In the genomic region with DNA sequence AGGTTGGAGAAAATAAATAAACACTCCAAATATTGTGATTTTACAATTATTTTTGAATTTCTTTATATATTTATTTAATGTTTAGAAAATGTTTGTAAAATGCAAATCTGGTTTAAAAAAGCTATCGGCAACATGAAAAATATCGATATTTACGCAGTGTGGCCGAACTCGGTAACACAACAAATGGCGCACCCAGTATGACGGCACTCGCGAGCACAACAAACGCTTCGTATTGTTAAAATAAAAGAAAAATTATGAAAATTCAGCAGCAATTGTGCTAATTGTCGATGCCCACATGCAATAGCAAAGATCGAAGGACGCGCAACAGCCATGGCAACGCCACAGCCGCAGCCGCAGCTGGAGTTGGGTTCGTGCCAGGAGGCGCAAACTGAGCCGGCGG, we compare ENCODE assay signal across 1 fruit fly cellular context.
TF ChIP-seq lines count a peak whose summit lies in the region.

A gene (plus strand): TSS at position 193 of the 400 bp plus-strand sequence.

TF ChIP-seq in whole organism, embryonic, 481 proteins besides CTCF, POLR2A, EP300 and RAD21 (continued from another document):
- peak; percentile 39 for TF ChIP-seq YL-1 (GFP tag; optimal IDR thresholded peaks at IDR 0.05; lab: Kevin White, UChicago)
- peak; percentile 52; the same call in 2 of the 3 replicates for TF ChIP-seq CG14860 (GFP tag; IDR thresholded peaks at IDR 0.05; lab: Robert Waterston, UW; ENCODE audit: partially characterized antibody)
- TF ChIP-seq ATbp (GFP tag; optimal IDR thresholded peaks at IDR 0.05; lab: Kevin White, UChicago), result no peak
- TF ChIP-seq trh (GFP tag; optimal IDR thresholded peaks at IDR 0.05; lab: Kevin White, UChicago), result no peak
- peak; percentile 51; the same call in 1 of the 3 replicates for TF ChIP-seq zen2 (GFP tag; IDR thresholded peaks at IDR 0.05; lab: Robert Waterston, UW; ENCODE audit: partially characterized antibody)
- no peak for TF ChIP-seq CG5953 (GFP tag; IDR thresholded peaks at IDR 0.05; lab: Robert Waterston, UW)
- peak; percentile 23 for TF ChIP-seq CG30020 (tag; optimal IDR thresholded peaks at IDR 0.05; lab: Kevin White, UChicago)
- no peak for TF ChIP-seq CG14667 (GFP tag; IDR thresholded peaks at IDR 0.05; lab: Robert Waterston, UW)
- no peak for TF ChIP-seq cas (GFP tag; IDR thresholded peaks at IDR 0.05; lab: Robert Waterston, UW)
- no peak for TF ChIP-seq so (GFP tag; IDR thresholded peaks at IDR 0.05; lab: Robert Waterston, UW)
- TF ChIP-seq CG32532 (GFP tag; IDR thresholded peaks at IDR 0.05; lab: Robert Waterston, UW), result no peak
- TF ChIP-seq gt (GFP tag; IDR thresholded peaks at IDR 0.05; lab: Robert Waterston, UW), result no peak
- TF ChIP-seq Sry-β (GFP tag; optimal IDR thresholded peaks at IDR 0.05; lab: Kevin White, UChicago), result peak; percentile 3
- peak; percentile 17 for TF ChIP-seq CG12391 (tag; optimal IDR thresholded peaks at IDR 0.05; lab: Kevin White, UChicago)
- no peak for TF ChIP-seq hth (optimal IDR thresholded peaks at IDR 0.05; lab: Kevin White, UChicago)
- no peak for TF ChIP-seq CkIIα-i1 (GFP tag; IDR thresholded peaks at IDR 0.05; lab: Robert Waterston, UW)
- TF ChIP-seq Adf1 (GFP tag; IDR thresholded peaks at IDR 0.05; lab: Robert Waterston, UW), result no peak
- no peak for TF ChIP-seq CG12155 (GFP tag; optimal IDR thresholded peaks at IDR 0.05; lab: Kevin White, UChicago)
- TF ChIP-seq CG6765 (GFP tag; optimal IDR thresholded peaks at IDR 0.05; lab: Kevin White, UChicago), result no peak
- TF ChIP-seq Sry-δ (GFP tag; optimal IDR thresholded peaks at IDR 0.05; lab: Kevin White, UChicago), result peak; percentile 57
- no peak for TF ChIP-seq CG18011 (GFP tag; optimal IDR thresholded peaks at IDR 0.05; lab: Kevin White, UChicago)
- TF ChIP-seq CG14014 (GFP tag; IDR thresholded peaks at IDR 0.05; lab: Robert Waterston, UW), result no peak
- no peak for TF ChIP-seq Hsf (GFP tag; optimal IDR thresholded peaks at IDR 0.05; lab: Kevin White, UChicago)
- TF ChIP-seq Xbp1 (GFP tag; optimal IDR thresholded peaks at IDR 0.05; lab: Kevin White, UChicago), result no peak
- no peak for TF ChIP-seq CG18599 (GFP tag; optimal IDR thresholded peaks at IDR 0.05; lab: Kevin White, UChicago)
- TF ChIP-seq ERR (GFP tag; optimal IDR thresholded peaks at IDR 0.05; lab: Kevin White, UChicago), result no peak
- no peak for TF ChIP-seq CG15269 (tag; optimal IDR thresholded peaks at IDR 0.05; lab: Kevin White, UChicago)
- peak; percentile 97 for TF ChIP-seq CG2116 (GFP tag; optimal IDR thresholded peaks at IDR 0.05; lab: Kevin White, UChicago)
- no peak for TF ChIP-seq CG11093 (GFP tag; IDR thresholded peaks at IDR 0.05; lab: Robert Waterston, UW)
- TF ChIP-seq Dip2 (GFP tag; IDR thresholded peaks at IDR 0.05; lab: Robert Waterston, UW), result no peak
- no peak for TF ChIP-seq maf-S (GFP tag; optimal IDR thresholded peaks at IDR 0.05; lab: Kevin White, UChicago)
- TF ChIP-seq HLH3B (GFP tag; IDR thresholded peaks at IDR 0.05; lab: Robert Waterston, UW), result no peak
- TF ChIP-seq exex (tag; optimal IDR thresholded peaks at IDR 0.05; lab: Kevin White, UChicago), result no peak
- TF ChIP-seq CG10565 (GFP tag; optimal IDR thresholded peaks at IDR 0.05; lab: Kevin White, UChicago), result no peak
- no peak for TF ChIP-seq cg (GFP tag; optimal IDR thresholded peaks at IDR 0.05; lab: Kevin White, UChicago)
- no peak for TF ChIP-seq Asciz (GFP tag; optimal IDR thresholded peaks at IDR 0.05; lab: Kevin White, UChicago)
- peak; percentile 24 for TF ChIP-seq Sin3A (optimal IDR thresholded peaks at IDR 0.05; lab: Kevin White, UChicago)
- TF ChIP-seq CG30403 (GFP tag; optimal IDR thresholded peaks at IDR 0.05; lab: Kevin White, UChicago), result no peak
- peak; percentile 68; the same call in 2 of the 3 replicates for TF ChIP-seq HLH4C (GFP tag; IDR thresholded peaks at IDR 0.05; lab: Robert Waterston, UW; ENCODE audit: partially characterized antibody)
- peak; percentile 59 for TF ChIP-seq pzg (GFP tag; optimal IDR thresholded peaks at IDR 0.05; lab: Kevin White, UChicago)
- no peak for TF ChIP-seq fru (optimal IDR thresholded peaks at IDR 0.05; lab: Kevin White, UChicago)
- TF ChIP-seq CG11247 (GFP tag; IDR thresholded peaks at IDR 0.05; lab: Robert Waterston, UW), result no peak
- no peak for TF ChIP-seq Six4 (GFP tag; optimal IDR thresholded peaks at IDR 0.05; lab: Kevin White, UChicago)
- peak; percentile 69 for TF ChIP-seq vnd (GFP tag; IDR thresholded peaks at IDR 0.05; lab: Robert Waterston, UW; ENCODE audit: partially characterized antibody)
- TF ChIP-seq Ptx1 (GFP tag; IDR thresholded peaks at IDR 0.05; lab: Robert Waterston, UW), result no peak
- TF ChIP-seq ci (GFP tag; IDR thresholded peaks at IDR 0.05; lab: Robert Waterston, UW), result no peak
- no peak for TF ChIP-seq Sox102F (GFP tag; optimal IDR thresholded peaks at IDR 0.05; lab: Kevin White, UChicago)
- TF ChIP-seq CG15601 (tag; optimal IDR thresholded peaks at IDR 0.05; lab: Kevin White, UChicago), result peak; percentile 30
- no peak for TF ChIP-seq CG17361 (GFP tag; IDR thresholded peaks at IDR 0.05; lab: Robert Waterston, UW)
- peak; percentile 17 for TF ChIP-seq sug (tag; optimal IDR thresholded peaks at IDR 0.05; lab: Kevin White, UChicago)
- TF ChIP-seq Opbp (GFP tag; IDR thresholded peaks at IDR 0.05; lab: Robert Waterston, UW; ENCODE audit: partially characterized antibody), result peak; percentile 64; the same call in 1 of the 3 replicates
- no peak for TF ChIP-seq CG10274 (GFP tag; optimal IDR thresholded peaks at IDR 0.05; lab: Kevin White, UChicago)
- peak; percentile 50; the same call in 1 of the 3 replicates for TF ChIP-seq hb (GFP tag; IDR thresholded peaks at IDR 0.05; lab: Robert Waterston, UW; ENCODE audit: partially characterized antibody)
- no peak for TF ChIP-seq org-1 (GFP tag; optimal IDR thresholded peaks at IDR 0.05; lab: Kevin White, UChicago)
- TF ChIP-seq CG17385 (GFP tag; optimal IDR thresholded peaks at IDR 0.05; lab: Kevin White, UChicago), result no peak
- no peak for TF ChIP-seq CG10462 (GFP tag; optimal IDR thresholded peaks at IDR 0.05; lab: Kevin White, UChicago)
- no peak for TF ChIP-seq Nf-YB (GFP tag; optimal IDR thresholded peaks at IDR 0.05; lab: Kevin White, UChicago)
- no peak for TF ChIP-seq eve (GFP tag; optimal IDR thresholded peaks at IDR 0.05; lab: Kevin White, UChicago)
- no peak for TF ChIP-seq lov (optimal IDR thresholded peaks at IDR 0.05; lab: Kevin White, UChicago)
- TF ChIP-seq lov (GFP tag; IDR thresholded peaks at IDR 0.05; lab: Robert Waterston, UW), result no peak
- no peak for TF ChIP-seq crol (GFP tag; IDR thresholded peaks at IDR 0.05; lab: Robert Waterston, UW)
- TF ChIP-seq C15 (GFP tag; IDR thresholded peaks at IDR 0.05; lab: Robert Waterston, UW), result no peak
- no peak for TF ChIP-seq fd3F (GFP tag; optimal IDR thresholded peaks at IDR 0.05; lab: Kevin White, UChicago)
- no peak for TF ChIP-seq fu2 (GFP tag; optimal IDR thresholded peaks at IDR 0.05; lab: Kevin White, UChicago)
- peak; percentile 10 for TF ChIP-seq CG13424 (tag; optimal IDR thresholded peaks at IDR 0.05; lab: Kevin White, UChicago)
- no peak for TF ChIP-seq Side (GFP tag; optimal IDR thresholded peaks at IDR 0.05; lab: Kevin White, UChicago)
- no peak for TF ChIP-seq Nf-YA (GFP tag; IDR thresholded peaks at IDR 0.05; lab: Robert Waterston, UW)
- TF ChIP-seq Ets97D (GFP tag; optimal IDR thresholded peaks at IDR 0.05; lab: Kevin White, UChicago), result peak; percentile 16
- no peak for TF ChIP-seq CG31365 (tag; optimal IDR thresholded peaks at IDR 0.05; lab: Kevin White, UChicago)
- no peak for TF ChIP-seq Dad (GFP tag; optimal IDR thresholded peaks at IDR 0.05; lab: Kevin White, UChicago)
- TF ChIP-seq E2f2 (GFP tag; IDR thresholded peaks at IDR 0.05; lab: Robert Waterston, UW), result peak; percentile 63
